Fruit fly (Drosophila melanogaster) whole organism, pupa: ENCODE results near the gene CG33307.

Experiments used
- CG10348 ChIP-seq: fragments of 200-800 bp; sonication (Bioruptor generic); IDR thresholded peaks from 2 replicates; pipeline ENCODE4 v1.3.6; 2022; ENCODE audit warnings: missing biosample characterization, missing genetic modification characterization
- CG15710 ChIP-seq: fragments of 200-800 bp; sonication (Bioruptor generic); optimal IDR thresholded peaks from 2 replicates; lab custom pipeline; 2018; ENCODE audit warnings: missing biosample characterization, mild to moderate bottlenecking, missing genetic modification characterization, moderate library complexity
- CG17806 ChIP-seq: fragments of 200-800 bp; sonication (Bioruptor generic); optimal IDR thresholded peaks from 2 replicates; lab custom pipeline; 2018; ENCODE audit warnings: missing biosample characterization, mild to moderate bottlenecking, missing genetic modification characterization, moderate library complexity
- CG32121 ChIP-seq: fragments of 200-800 bp; sonication (Bioruptor generic); IDR thresholded peaks from 2 replicates; pipeline ENCODE4 v1.3.6; 2022; ENCODE audit warnings: missing biosample characterization, missing genetic modification characterization
- CG34367 ChIP-seq: fragments of 200-800 bp; sonication (Bioruptor generic); optimal IDR thresholded peaks from 2 replicates; lab custom pipeline; 2018; ENCODE audit warnings: missing biosample characterization, mild to moderate bottlenecking, missing genetic modification characterization
- CG4496 ChIP-seq: fragments of 200-800 bp; sonication (Bioruptor generic); IDR thresholded peaks from 3 replicates; pipeline ENCODE4 v1.3.6; 2022; ENCODE audit warnings: missing biosample characterization, missing genetic modification characterization
- CG8301 ChIP-seq: fragments of 200-800 bp; sonication (Bioruptor generic); optimal IDR thresholded peaks from 2 replicates; lab custom pipeline; 2018; ENCODE audit warnings: missing biosample characterization, mild to moderate bottlenecking, missing genetic modification characterization
- EcR ChIP-seq: fragments of 200-800 bp; sonication (Bioruptor generic); optimal IDR thresholded peaks from 3 replicates; lab custom pipeline; 2019; ENCODE audit warnings: missing biosample characterization, missing genetic modification characterization, mild to moderate bottlenecking, moderate library complexity, missing genetic modification reagents
- Pif1B ChIP-seq: fragments of 200-800 bp; sonication (Bioruptor generic); optimal IDR thresholded peaks from 3 replicates; lab custom pipeline; 2016; ENCODE audit warnings: missing biosample characterization, missing genetic modification characterization

- no peak for TF ChIP-seq EcR (GFP tag; lab: Kevin White, UChicago)
- no peak for TF ChIP-seq CG17806 (tag; lab: Kevin White, UChicago)
- no peak for TF ChIP-seq CG4496 (GFP tag; lab: Robert Waterston, UW)
- TF ChIP-seq CG15710 (tag; lab: Kevin White, UChicago): no peak
- TF ChIP-seq CG32121 (GFP tag; lab: Robert Waterston, UW): no peak
- no peak for TF ChIP-seq Pif1B (GFP tag; lab: Kevin White, UChicago)
- TF ChIP-seq CG34367 (tag; lab: Kevin White, UChicago): no peak
- TF ChIP-seq CG8301 (tag; lab: Kevin White, UChicago): no peak
- TF ChIP-seq CG10348 (GFP tag; lab: Robert Waterston, UW): no peak
Observed at dm6 chr2L:13829540-13829939, 11.8 kb downstream of the CG33307 start, which contains the start of the genes Arpc1 and Orc5.
